Worm (Caenorhabditis elegans): ENCODE data around the gene Y2H9A.6.

Gene Y2H9A.6

DNA sequence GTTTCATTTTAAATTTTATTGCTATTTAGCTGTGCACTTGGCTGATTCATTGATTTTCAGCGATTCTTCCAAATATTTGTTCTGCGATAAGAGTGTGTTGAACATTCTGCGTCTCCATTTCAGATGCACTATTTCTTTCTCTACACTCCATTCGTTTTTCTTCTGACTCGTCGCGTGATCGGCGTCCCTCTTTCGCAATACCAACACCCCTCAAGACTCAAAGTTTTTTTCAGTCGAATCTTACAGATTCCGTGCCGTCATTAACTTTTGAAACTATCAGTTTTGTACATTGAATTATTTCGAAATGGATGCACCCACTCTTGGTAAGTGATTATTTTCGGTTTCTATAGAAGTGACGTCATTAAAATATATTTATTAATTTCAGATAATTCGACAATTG, 19.3 kb downstream of the Y2H9A.6 start, which contains the start of gene frm-10 (continued):
- TF ChIP-seq mdl-1 (tag; optimal IDR thresholded peaks at IDR 0.05) (peak in 1 of 2 experiments; percentile 84), nhr-28 (tag; optimal IDR thresholded peaks at IDR 0.05) (peak; percentile 28), nhr-11 (tag; optimal IDR thresholded peaks at IDR 0.05) (no peak), zip-4 (GFP tag; optimal IDR thresholded peaks at IDR 0.05) (peak; percentile 96), ama-1 (optimal IDR thresholded peaks at IDR 0.05) (no peak), lir-3 (tag; optimal IDR thresholded peaks at IDR 0.05; ENCODE audit: poor library complexity) (peak; percentile 30), fkh-4 (tag; optimal IDR thresholded peaks at IDR 0.05; ENCODE audit: borderline replicate concordance) (no peak), tbx-2 (tag; optimal IDR thresholded peaks at IDR 0.05) (peak; percentile 45), dpl-1 (GFP tag; optimal IDR thresholded peaks at IDR 0.05) (peak; percentile 44 to 65 (median 61)), nhr-90 (tag; optimal IDR thresholded peaks at IDR 0.05; ENCODE audit: poor library complexity) (peak; percentile 22), pax-3 (tag; optimal IDR thresholded peaks at IDR 0.05) (peak; percentile 58), nhr-12 (tag; optimal IDR thresholded peaks at IDR 0.05) (no peak), blmp-1 (tag; optimal IDR thresholded peaks at IDR 0.05) (peak; percentile 18), nhr-19 (GFP tag; conservative IDR thresholded peaks at IDR 0.05) (peak; percentile 39), xbp-1 (tag; optimal IDR thresholded peaks at IDR 0.05) (peak; percentile 30), nhr-77 (tag; optimal IDR thresholded peaks at IDR 0.05) (peak; percentile 44), swsn-7 (tag; optimal IDR thresholded peaks at IDR 0.05) (peak; percentile 62), nhr-84 (tag; optimal IDR thresholded peaks at IDR 0.05) (no peak), fos-1 (tag; optimal IDR thresholded peaks at IDR 0.05) (no peak), mep-1 (tag; optimal IDR thresholded peaks at IDR 0.05) (peak; percentile 54)

DNA sequence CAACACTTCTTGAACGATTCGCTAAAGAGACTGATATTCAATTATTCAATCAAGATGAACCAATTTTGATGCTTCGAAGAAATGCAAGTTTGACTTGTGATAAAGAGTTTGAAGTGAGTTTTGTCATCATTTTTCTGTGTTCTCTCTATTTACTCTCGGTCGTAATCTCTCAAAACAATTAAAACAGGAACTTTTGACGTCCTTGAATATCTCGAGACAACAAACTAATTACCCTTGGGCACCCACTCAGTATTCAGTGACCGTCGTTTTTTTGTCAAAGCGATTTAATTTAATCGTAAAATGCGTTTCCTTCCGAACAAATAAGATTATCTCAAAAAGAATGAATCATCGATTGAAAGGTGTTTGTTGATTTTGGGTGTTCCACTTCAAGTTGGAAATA, 20.5 kb downstream of the Y2H9A.6 start:
- no peak for TF ChIP-seq nhr-77 (tag; optimal IDR thresholded peaks at IDR 0.05)
- TF ChIP-seq nhr-71 (tag; optimal IDR thresholded peaks at IDR 0.05) = peak; percentile 20
- TF ChIP-seq lin-35 (GFP tag; optimal IDR thresholded peaks at IDR 0.05) = no peak
- TF ChIP-seq hpl-2 (GFP tag; optimal IDR thresholded peaks at IDR 0.05) = no peak
- TF ChIP-seq elt-3 (tag; optimal IDR thresholded peaks at IDR 0.05) = peak in 1 of 6 experiments; percentile 1
- no peak for TF ChIP-seq sup-37 (GFP tag; optimal IDR thresholded peaks at IDR 0.05)
- TF ChIP-seq skn-1 (tag; optimal IDR thresholded peaks at IDR 0.05) = peak; percentile 73
- TF ChIP-seq ces-1 (GFP tag; optimal IDR thresholded peaks at IDR 0.05) = no peak
- no peak for TF ChIP-seq F16B12.6 (tag; optimal IDR thresholded peaks at IDR 0.05)
- no peak for TF ChIP-seq ztf-4 (tag; optimal IDR thresholded peaks at IDR 0.05)
- TF ChIP-seq aha-1 (tag; optimal IDR thresholded peaks at IDR 0.05) = no peak
- TF ChIP-seq fkh-10 (GFP tag; optimal IDR thresholded peaks at IDR 0.05) = no peak
- TF ChIP-seq blmp-1 (tag; optimal IDR thresholded peaks at IDR 0.05) = peak; percentile 35
- no peak for TF ChIP-seq nhr-19 (GFP tag; conservative IDR thresholded peaks at IDR 0.05)
- peak in 1 of 2 experiments; percentile 8 for TF ChIP-seq lsy-2 (tag; optimal IDR thresholded peaks at IDR 0.05)
- peak; percentile 65 for TF ChIP-seq lin-14 (GFP tag; optimal IDR thresholded peaks at IDR 0.05)
- no peak for TF ChIP-seq swsn-7 (tag; optimal IDR thresholded peaks at IDR 0.05)
- TF ChIP-seq dpl-1 (GFP tag; optimal IDR thresholded peaks at IDR 0.05) = peak in 1 of 3 experiments; percentile 1
- TF ChIP-seq rnt-1 (tag; optimal IDR thresholded peaks at IDR 0.05) = peak; percentile 1
- TF ChIP-seq mef-2 (tag; optimal IDR thresholded peaks at IDR 0.05) = no peak
- no peak for TF ChIP-seq fkh-4 (tag; optimal IDR thresholded peaks at IDR 0.05; ENCODE audit: borderline replicate concordance)
- peak; percentile 4 for TF ChIP-seq snu-23 (GFP tag; optimal IDR thresholded peaks at IDR 0.05)
- TF ChIP-seq ceh-88 (GFP tag; IDR thresholded peaks at IDR 0.05) = no peak
- peak; percentile 67 for TF ChIP-seq nhr-85 (tag)
- TF ChIP-seq elt-2 (tag; optimal IDR thresholded peaks at IDR 0.05) = no peak
- no peak for TF ChIP-seq unc-62 (GFP tag; optimal IDR thresholded peaks at IDR 0.05)
- no peak for TF ChIP-seq nhr-47 (tag; optimal IDR thresholded peaks at IDR 0.05)
- TF ChIP-seq egl-13 (tag; optimal IDR thresholded peaks at IDR 0.05) = no peak
- TF ChIP-seq irx-1 (tag; optimal IDR thresholded peaks at IDR 0.05) = no peak
